Fruit fly (Drosophila melanogaster) whole organism, embryonic: Measurements from ENCODE around the gene CG16853.
A peak's percentile ranks its signal among the peaks of the same experiment; 100 is the strongest.

Source experiments
- Aef1 ChIP-seq: fragments of 200-800 bp; sonication (Bioruptor generic); IDR thresholded peaks from 3 replicates; pipeline ENCODE4 v1.3.6; 2022; ENCODE audit warnings: missing biosample characterization, missing genetic modification characterization
- Bgb ChIP-seq: fragments of 200-800 bp; sonication (Bioruptor generic); IDR thresholded peaks from 2 replicates; pipeline ENCODE4 v1.3.6; 2022; ENCODE audit warnings: missing biosample characterization, missing genetic modification characterization; ENCODE audit not compliant: partially characterized antibody
- CG11504 ChIP-seq: fragments of 200-800 bp; sonication (Bioruptor generic); optimal IDR thresholded peaks from 3 replicates; lab custom pipeline; 2019; ENCODE audit warnings: missing biosample characterization, mild to moderate bottlenecking, missing genetic modification characterization, moderate library complexity
- CG12391 ChIP-seq: fragments of 200-800 bp; sonication (Bioruptor generic); optimal IDR thresholded peaks from 3 replicates; lab custom pipeline; 2018; ENCODE audit warnings: missing biosample characterization, mild to moderate bottlenecking, missing genetic modification characterization, moderate library complexity
- CG13424 ChIP-seq: fragments of 200-800 bp; sonication (Bioruptor generic); optimal IDR thresholded peaks from 2 replicates; lab custom pipeline; 2019; ENCODE audit warnings: missing biosample characterization, mild to moderate bottlenecking, missing genetic modification characterization, moderate library complexity
- CG15479 ChIP-seq: fragments of 200-800 bp; sonication (Bioruptor generic); optimal IDR thresholded peaks from 3 replicates; lab custom pipeline; 2019; ENCODE audit warnings: missing biosample characterization, mild to moderate bottlenecking, missing genetic modification characterization, moderate library complexity
- CG17328 ChIP-seq: fragments of 200-800 bp; sonication (Bioruptor generic); IDR thresholded peaks from 2 replicates; pipeline ENCODE4 v1.3.6; 2022; ENCODE audit warnings: missing biosample characterization, missing genetic modification characterization
- CG17829 ChIP-seq: fragments of 200-800 bp; optimal IDR thresholded peaks from 2 replicates; lab custom pipeline; 2019; ENCODE audit warnings: missing biosample characterization, mild to moderate bottlenecking, missing genetic modification characterization, moderate library complexity
- CG1792 ChIP-seq: fragments of 200-800 bp; sonication (Bioruptor generic); optimal IDR thresholded peaks from 2 replicates; lab custom pipeline; 2016; ENCODE audit warnings: missing biosample characterization, missing genetic modification characterization
- CG3838 ChIP-seq: fragments of 200-800 bp; sonication (Bioruptor generic); optimal IDR thresholded peaks from 3 replicates; lab custom pipeline; 2016; ENCODE audit warnings: missing biosample characterization, missing genetic modification characterization
- CG4360 ChIP-seq: fragments of 200-800 bp; sonication (Bioruptor generic); IDR thresholded peaks from 2 replicates; pipeline ENCODE4 v1.3.6; 2022; ENCODE audit warnings: missing biosample characterization, missing genetic modification characterization
- CG6254 ChIP-seq: fragments of 200-800 bp; sonication (Bioruptor generic); optimal IDR thresholded peaks from 3 replicates; lab custom pipeline; 2017; ENCODE audit warnings: mild to moderate bottlenecking, missing biosample characterization, missing genetic modification reagents, missing genetic modification characterization
- CG6854 ChIP-seq: fragments of 200-800 bp; sonication (Bioruptor generic); optimal IDR thresholded peaks from 3 replicates; lab custom pipeline; 2017; ENCODE audit warnings: missing biosample characterization, mild to moderate bottlenecking, missing genetic modification characterization
- CG8478 ChIP-seq: fragments of >200 bp; optimal IDR thresholded peaks from 2 replicates; lab custom pipeline; 2018
- CG8924 ChIP-seq: fragments of 200-800 bp; optimal IDR thresholded peaks from 3 replicates; lab custom pipeline; 2019; ENCODE audit warnings: missing biosample characterization, mild to moderate bottlenecking, missing genetic modification characterization, moderate library complexity
- CoRest ChIP-seq: fragments of 200-800 bp; sonication (Bioruptor generic); optimal IDR thresholded peaks from 3 replicates; lab custom pipeline; 2018; ENCODE audit warnings: missing biosample characterization, mild to moderate bottlenecking, missing genetic modification characterization, moderate library complexity
- Dip3 ChIP-seq: fragments of 200-800 bp; sonication (Bioruptor generic); optimal IDR thresholded peaks from 3 replicates; lab custom pipeline; 2016; ENCODE audit warnings: missing biosample characterization, missing genetic modification characterization
- Dll ChIP-seq: fragments of 200-800 bp; sonication (Bioruptor generic); IDR thresholded peaks from 4 replicates; pipeline ENCODE4 v1.3.6; 2022; ENCODE audit warnings: missing biosample characterization, missing genetic modification characterization; ENCODE audit not compliant: partially characterized antibody
- Drgx ChIP-seq: fragments of 200-800 bp; sonication (Bioruptor generic); IDR thresholded peaks from 2 replicates; pipeline ENCODE4 v1.3.6; 2022; ENCODE audit warnings: missing biosample characterization, missing genetic modification characterization
- HHEX ChIP-seq: fragments of 200-800 bp; sonication (Bioruptor generic); optimal IDR thresholded peaks from 3 replicates; lab custom pipeline; 2017; ENCODE audit warnings: missing biosample characterization, mild to moderate bottlenecking, missing genetic modification characterization, missing genetic modification reagents
- Hr39 ChIP-seq: fragments of >200 bp; optimal IDR thresholded peaks from 2 replicates; lab custom pipeline; 2017
- Hr51 ChIP-seq, 2 experiments: fragments of 200-800 bp; sonication (Bioruptor generic); optimal IDR thresholded peaks; 2 replicates in 1 of 2; 3 replicates in 1 of 2; lab custom pipeline; 2016 to 2018; ENCODE audit warnings: missing biosample characterization in 2 of 2, missing genetic modification characterization in 2 of 2, mild to moderate bottlenecking in 1 of 2, moderate library complexity in 1 of 2
- NC2β ChIP-seq: fragments of 200-800 bp; sonication (Bioruptor generic); optimal IDR thresholded peaks from 2 replicates; lab custom pipeline; 2016; ENCODE audit warnings: missing biosample characterization, missing genetic modification characterization
- NK7.1 ChIP-seq: fragments of 200-800 bp; sonication (Bioruptor generic); optimal IDR thresholded peaks from 3 replicates; lab custom pipeline; 2016; ENCODE audit warnings: missing biosample characterization, missing genetic modification characterization
- Nf-YB ChIP-seq: fragments of 200-800 bp; sonication (Bioruptor generic); optimal IDR thresholded peaks from 3 replicates; lab custom pipeline; 2019; ENCODE audit warnings: missing biosample characterization, mild to moderate bottlenecking, missing genetic modification characterization, moderate library complexity
- Sox102F ChIP-seq: fragments of 200-800 bp; sonication (Bioruptor generic); optimal IDR thresholded peaks from 2 replicates; lab custom pipeline; 2018; ENCODE audit warnings: missing biosample characterization, mild to moderate bottlenecking, missing genetic modification characterization, moderate library complexity
- Spps ChIP-seq: fragments of 200-800 bp; sonication (Bioruptor generic); optimal IDR thresholded peaks from 2 replicates; lab custom pipeline; 2018; ENCODE audit warnings: missing biosample characterization, mild to moderate bottlenecking, missing genetic modification characterization
- Sry-δ ChIP-seq: fragments of 200-800 bp; sonication (Bioruptor generic); optimal IDR thresholded peaks from 2 replicates; lab custom pipeline; 2016; ENCODE audit warnings: missing biosample characterization, missing genetic modification characterization
- Trl ChIP-seq, 3 experiments: fragments of >200 bp in 2 of 3; fragments of 200-800 bp in 1 of 3; sonication (Bioruptor generic) in 1 of 3; optimal IDR thresholded peaks; 2 replicates in 1 of 3; 3 replicates in 2 of 3; lab custom pipeline; 2016 to 2017; ENCODE audit warnings: missing biosample characterization in 1 of 3, missing genetic modification characterization in 1 of 3
- Vsx1 ChIP-seq: fragments of 200-800 bp; sonication (Bioruptor generic); optimal IDR thresholded peaks from 2 replicates; lab custom pipeline; 2017; ENCODE audit warnings: missing biosample characterization, mild to moderate bottlenecking, missing genetic modification characterization, missing genetic modification reagents
- chinmo ChIP-seq: fragments of 200-800 bp; sonication (Bioruptor generic); IDR thresholded peaks from 4 replicates; pipeline ENCODE4 v1.3.6; 2022; ENCODE audit warnings: missing biosample characterization, missing genetic modification characterization; ENCODE audit not compliant: partially characterized antibody
- crol ChIP-seq: fragments of 200-800 bp; sonication (Bioruptor generic); IDR thresholded peaks from 2 replicates; pipeline ENCODE4 v1.3.6; 2022; ENCODE audit warnings: missing biosample characterization, missing genetic modification characterization
- dmrt99B ChIP-seq: fragments of 200-800 bp; sonication (Bioruptor generic); optimal IDR thresholded peaks from 2 replicates; lab custom pipeline; 2018; ENCODE audit warnings: missing biosample characterization, mild to moderate bottlenecking, missing genetic modification characterization, moderate library complexity
- eve ChIP-seq, 2 experiments: fragments of >200 bp; optimal IDR thresholded peaks; 2 replicates each; lab custom pipeline; 2017; ENCODE audit warnings: missing biosample characterization in 2 of 2, missing genetic modification characterization in 2 of 2
- ewg ChIP-seq: fragments of 200-800 bp; sonication (Bioruptor generic); optimal IDR thresholded peaks from 3 replicates; lab custom pipeline; 2017; ENCODE audit warnings: mild to moderate bottlenecking, missing biosample characterization, missing genetic modification reagents, missing genetic modification characterization
- gcm ChIP-seq: fragments of 200-800 bp; sonication (Bioruptor generic); optimal IDR thresholded peaks from 2 replicates; lab custom pipeline; 2019; ENCODE audit warnings: missing biosample characterization, mild to moderate bottlenecking, missing genetic modification characterization, moderate library complexity
- gsb-n ChIP-seq: fragments of 200-800 bp; sonication (Bioruptor generic); optimal IDR thresholded peaks from 3 replicates; lab custom pipeline; 2018; ENCODE audit warnings: missing biosample characterization, mild to moderate bottlenecking, missing genetic modification characterization
- inv ChIP-seq: fragments of 200-800 bp; sonication (Bioruptor generic); IDR thresholded peaks from 2 replicates; pipeline ENCODE4 v1.3.6; 2022; ENCODE audit warnings: missing biosample characterization, missing genetic modification characterization; ENCODE audit not compliant: partially characterized antibody
- lab ChIP-seq: fragments of 200-800 bp; sonication (Bioruptor generic); optimal IDR thresholded peaks from 3 replicates; lab custom pipeline; 2017; ENCODE audit warnings: missing biosample characterization, missing genetic modification characterization, mild to moderate bottlenecking, moderate library complexity, missing genetic modification reagents
- mld ChIP-seq: fragments of 200-800 bp; sonication (Bioruptor generic); IDR thresholded peaks from 3 replicates; pipeline ENCODE4 v1.3.6; 2022; ENCODE audit warnings: missing biosample characterization, missing genetic modification characterization; ENCODE audit not compliant: partially characterized antibody
- nom ChIP-seq: fragments of 200-800 bp; sonication (Bioruptor generic); optimal IDR thresholded peaks from 2 replicates; lab custom pipeline; 2017; ENCODE audit warnings: missing biosample characterization, missing genetic modification characterization, mild to moderate bottlenecking, moderate library complexity, missing genetic modification reagents
- onecut ChIP-seq: fragments of 200-800 bp; sonication (Bioruptor generic); IDR thresholded peaks from 2 replicates; pipeline ENCODE4 v1.3.6; 2022; ENCODE audit warnings: missing biosample characterization, missing genetic modification characterization
- pros ChIP-seq: fragments of 200-800 bp; sonication (Bioruptor generic); optimal IDR thresholded peaks from 3 replicates; lab custom pipeline; 2019; ENCODE audit warnings: missing biosample characterization, mild to moderate bottlenecking, missing genetic modification characterization, moderate library complexity
- sim ChIP-seq: fragments of 200-800 bp; sonication (Bioruptor generic); IDR thresholded peaks from 2 replicates; pipeline ENCODE4 v1.3.6; 2022; ENCODE audit warnings: missing biosample characterization, missing genetic modification characterization
- sna ChIP-seq: fragments of 200-800 bp; sonication (Bioruptor generic); IDR thresholded peaks from 2 replicates; pipeline ENCODE4 v1.3.6; 2022; ENCODE audit warnings: missing biosample characterization, missing genetic modification characterization; ENCODE audit not compliant: partially characterized antibody
- sqz ChIP-seq: fragments of 200-800 bp; sonication (Bioruptor generic); optimal IDR thresholded peaks from 3 replicates; lab custom pipeline; 2018; ENCODE audit warnings: missing biosample characterization, mild to moderate bottlenecking, missing genetic modification characterization
- unpg ChIP-seq: fragments of 200-800 bp; sonication (Bioruptor generic); optimal IDR thresholded peaks from 3 replicates; lab custom pipeline; 2018; ENCODE audit warnings: missing biosample characterization, mild to moderate bottlenecking, missing genetic modification characterization, moderate library complexity
- yki ChIP-seq: fragments of >200 bp; optimal IDR thresholded peaks from 3 replicates; lab custom pipeline; 2018
- zfh1 ChIP-seq: fragments of 200-800 bp; sonication (Bioruptor generic); IDR thresholded peaks from 3 replicates; pipeline ENCODE4 v1.3.6; 2022; ENCODE audit warnings: missing biosample characterization, missing genetic modification characterization

CG16853 gene

DNA sequence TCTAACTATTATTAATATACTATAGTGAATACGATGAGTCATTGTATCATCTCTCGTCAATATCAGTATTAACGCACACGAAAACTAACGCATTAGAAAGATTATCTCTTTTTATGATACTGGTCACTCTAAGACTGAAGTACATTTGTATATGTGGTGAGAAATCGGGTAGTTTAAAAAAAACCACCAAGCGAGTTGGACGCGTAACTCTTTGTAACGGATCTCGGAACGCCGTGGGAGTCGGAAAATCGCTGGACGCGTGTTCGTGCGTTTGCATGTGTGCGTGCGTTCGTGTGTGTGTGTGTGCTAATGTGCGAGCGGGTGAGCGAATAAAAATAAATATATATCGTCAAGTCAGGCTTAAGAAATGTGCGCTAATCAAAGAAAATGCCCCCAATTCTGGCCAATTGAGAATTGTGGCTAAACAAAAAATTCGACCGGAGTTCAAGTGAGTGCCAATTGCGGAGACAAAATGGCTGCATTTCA lies 7.9 kb downstream of the CG16853 start, which contains the start of gene kuz (continued):
- TF ChIP-seq CG17829 (tag; lab: Kevin White, UChicago), result peak; percentile 36
- TF ChIP-seq Nf-YB (GFP tag; lab: Kevin White, UChicago), result peak; percentile 30
- TF ChIP-seq Sry-δ (GFP tag; lab: Kevin White, UChicago), result peak; percentile 53
- TF ChIP-seq CG11504 (tag; lab: Kevin White, UChicago), result peak; percentile 34
- peak; percentile 4 for TF ChIP-seq CoRest
- peak; percentile 61 for TF ChIP-seq sna (GFP tag; lab: Robert Waterston, UW)
- TF ChIP-seq CG13424 (tag; lab: Kevin White, UChicago), result peak; percentile 30
- TF ChIP-seq gcm (GFP tag; lab: Kevin White, UChicago), result no peak
- TF ChIP-seq gsb-n, result peak; percentile 2
- TF ChIP-seq CG17328, result peak; percentile 64
- peak; percentile 15 for TF ChIP-seq HHEX (GFP tag; lab: Kevin White, UChicago)
- no peak for TF ChIP-seq CG1792 (GFP tag; lab: Kevin White, UChicago)
- TF ChIP-seq sqz (GFP tag; lab: Kevin White, UChicago), result peak; percentile 99
- no peak for TF ChIP-seq Dip3 (GFP tag; lab: Kevin White, UChicago)
- TF ChIP-seq inv (GFP tag; lab: Robert Waterston, UW), result peak; percentile 50
- peak; percentile 18; the same call in 1 of the 3 replicates for TF ChIP-seq Aef1 (GFP tag; lab: Robert Waterston, UW)
- peak; percentile 42 for TF ChIP-seq dmrt99B (tag; lab: Kevin White, UChicago)
- peak; percentile 0 for TF ChIP-seq CG15479
- TF ChIP-seq sim (GFP tag; lab: Robert Waterston, UW), result 0 out of 2 replicates have a peak, but pooled peaks have one; percentile 15
- no peak for TF ChIP-seq mld (GFP tag; lab: Robert Waterston, UW)
- TF ChIP-seq NC2β (GFP tag; lab: Kevin White, UChicago), result peak; percentile 24
- TF ChIP-seq Vsx1 (GFP tag; lab: Kevin White, UChicago), result peak; percentile 44
- TF ChIP-seq CG12391, result peak; percentile 67
- peak; percentile 14 for TF ChIP-seq Sox102F (GFP tag; lab: Kevin White, UChicago)
- TF ChIP-seq NK7.1, result peak; percentile 18
- TF ChIP-seq Spps (tag; lab: Kevin White, UChicago), result no peak
- peak in 1 of 2 experiments; percentile 7 for TF ChIP-seq Hr51 (GFP tag; optimal IDR thresholded peaks at IDR 0.05; lab: Kevin White, UChicago)
- TF ChIP-seq CG6854 (GFP tag; lab: Kevin White, UChicago), result peak; percentile 38
- TF ChIP-seq onecut (GFP tag; lab: Robert Waterston, UW), result peak; percentile 38; the same call in 1 of the 2 replicates
- peak; percentile 80 for TF ChIP-seq Bgb (GFP tag; lab: Robert Waterston, UW)

DNA sequence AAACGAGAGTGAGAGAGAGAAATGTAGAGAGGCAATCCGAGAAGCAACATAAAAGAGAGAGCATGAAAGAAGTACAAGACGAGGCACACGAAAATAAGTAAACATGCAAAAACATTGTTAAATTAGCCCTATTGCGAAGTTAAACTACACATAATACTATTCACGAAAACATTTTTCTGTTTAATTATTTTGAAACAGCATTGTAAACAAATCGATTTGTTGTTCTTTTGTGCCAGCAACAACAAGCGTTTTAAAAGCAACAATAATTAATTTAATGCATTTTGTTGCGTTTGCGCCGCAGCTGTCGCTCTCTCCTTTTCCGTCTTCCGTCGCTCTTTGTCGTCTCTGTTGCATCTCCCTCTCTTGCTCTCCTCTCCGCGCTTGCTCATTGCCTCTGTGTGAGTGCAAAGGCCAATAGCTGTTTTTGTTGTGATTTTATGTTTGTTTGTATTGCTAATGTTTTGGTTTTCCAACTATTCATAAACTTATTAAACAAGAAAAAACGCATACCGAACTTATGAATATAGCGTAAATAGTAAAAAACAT lies 8.5 kb downstream of the CG16853 start:
- TF ChIP-seq unpg (no peak), CG6254 (no peak), chinmo (GFP tag; lab: Robert Waterston, UW) (peak; percentile 75), nom (peak; percentile 93), CG3838 (GFP tag; lab: Kevin White, UChicago) (peak; percentile 1), crol (peak; percentile 29; the same call in 1 of the 2 replicates), Drgx (GFP tag; lab: Robert Waterston, UW) (peak; percentile 35; the same call in 1 of the 2 replicates), lab (no peak), CG4360 (GFP tag; lab: Robert Waterston, UW) (peak; percentile 85), eve (GFP tag; optimal IDR thresholded peaks at IDR 0.05; lab: Kevin White, UChicago) (peak in 1 of 2 experiments; percentile 81), Hr39 (lab: Kevin White, UChicago) (peak; percentile 6), Dll (0 out of 4 replicates have a peak, but pooled peaks have one; percentile 15), zfh1 (GFP tag; lab: Robert Waterston, UW) (no peak), pros (peak; percentile 35), Trl (optimal IDR thresholded peaks at IDR 0.05; lab: Kevin White, UChicago) (peak; percentile 93 to 96), Trl (GFP tag; optimal IDR thresholded peaks at IDR 0.05; lab: Kevin White, UChicago) (no peak), ewg (GFP tag; lab: Kevin White, UChicago) (peak; percentile 86), CG8478 (lab: Kevin White, UChicago) (no peak), CG8924 (tag; lab: Kevin White, UChicago) (peak; percentile 25), yki (lab: Kevin White, UChicago) (peak; percentile 91)
